Fruit fly (Drosophila melanogaster): ENCODE data around the gene hd.

The hd gene

dm6 chr3R:5367512-5368169, 7.1 kb downstream of the hd start (continued):
- no peak for TF ChIP-seq CG11762 (GFP tag; optimal IDR thresholded peaks at IDR 0.05; ENCODE audit: insufficient read depth)
- TF ChIP-seq CG15336 (GFP tag; IDR thresholded peaks at IDR 0.05) = no peak

dm6 chr3R:5364539-5365273, 10.1 kb downstream of the hd start:
- TF ChIP-seq CG6854 (GFP tag; optimal IDR thresholded peaks at IDR 0.05) = no peak
- TF ChIP-seq svp (GFP tag) = peak; percentile 58
- TF ChIP-seq esn (GFP tag; optimal IDR thresholded peaks at IDR 0.05) = peak; percentile 3
- TF ChIP-seq Eip93F (GFP tag; optimal IDR thresholded peaks at IDR 0.05) = peak; percentile 21
- TF ChIP-seq CG11902 (GFP tag; optimal IDR thresholded peaks at IDR 0.05) = no peak
- TF ChIP-seq fkh (GFP tag; optimal IDR thresholded peaks at IDR 0.05) = peak; percentile 33
- TF ChIP-seq Sox15 (GFP tag; optimal IDR thresholded peaks at IDR 0.05) = no peak
- TF ChIP-seq Eip78C (GFP tag) = peak; percentile 55
- TF ChIP-seq vri (GFP tag; optimal IDR thresholded peaks at IDR 0.05) = peak; percentile 55

dm6 chr3R:5363412-5363811, 11.3 kb downstream of the hd start:
- TF ChIP-seq vri (GFP tag; optimal IDR thresholded peaks at IDR 0.05) (no peak), topi (GFP tag; optimal IDR thresholded peaks at IDR 0.05) (no peak), Eip78C (GFP tag) (peak; percentile 25), Hr39 (GFP tag; optimal IDR thresholded peaks at IDR 0.05) (peak; percentile 35), Eip75B (GFP tag; optimal IDR thresholded peaks at IDR 0.05) (peak; percentile 68), CG9139 (GFP tag; optimal IDR thresholded peaks at IDR 0.05) (peak; percentile 34), CG6808 (GFP tag; optimal IDR thresholded peaks at IDR 0.05) (peak; percentile 32), CG8632 (GFP tag; optimal IDR thresholded peaks at IDR 0.05) (no peak), CG6163 (GFP tag; IDR thresholded peaks at IDR 0.05) (0 out of 3 replicates have a peak, but pooled peaks have one; percentile 17), CG6854 (GFP tag; optimal IDR thresholded peaks at IDR 0.05) (peak; percentile 90), CG1621 (tag; optimal IDR thresholded peaks at IDR 0.05) (peak; percentile 74), Lpt (GFP tag; optimal IDR thresholded peaks at IDR 0.05) (peak; percentile 47), Sox102F (GFP tag; optimal IDR thresholded peaks at IDR 0.05) (no peak), svp (GFP tag) (peak; percentile 78), CG11902 (GFP tag; optimal IDR thresholded peaks at IDR 0.05) (no peak), net (GFP tag; optimal IDR thresholded peaks at IDR 0.05) (peak; percentile 18), ss (GFP tag; optimal IDR thresholded peaks at IDR 0.05) (peak; percentile 56 to 99), Blimp-1 (GFP tag; optimal IDR thresholded peaks at IDR 0.05) (peak; percentile 43), lz (GFP tag; optimal IDR thresholded peaks at IDR 0.05) (no peak), Sox14 (GFP tag; optimal IDR thresholded peaks at IDR 0.05) (no peak), OdsH (GFP tag; optimal IDR thresholded peaks at IDR 0.05) (no peak)

dm6 chr3R:5361681-5362319, 13.0 kb downstream of the hd start:
- TF ChIP-seq CG31627 (GFP tag; optimal IDR thresholded peaks at IDR 0.05) (peak; percentile 90), CG6792 (GFP tag; optimal IDR thresholded peaks at IDR 0.05) (peak; percentile 90), dac (GFP tag; optimal IDR thresholded peaks at IDR 0.05) (peak; percentile 81), Sox102F (GFP tag; optimal IDR thresholded peaks at IDR 0.05) (peak; percentile 91), lz (GFP tag; optimal IDR thresholded peaks at IDR 0.05) (peak; percentile 90), CG32006 (GFP tag; optimal IDR thresholded peaks at IDR 0.05) (peak; percentile 94), achi (GFP tag; optimal IDR thresholded peaks at IDR 0.05) (peak; percentile 92), Blimp-1 (GFP tag; optimal IDR thresholded peaks at IDR 0.05) (peak; percentile 42), CG6276 (GFP tag; optimal IDR thresholded peaks at IDR 0.05) (no peak), Ets96B (tag; optimal IDR thresholded peaks at IDR 0.05) (peak; percentile 93), net (GFP tag; optimal IDR thresholded peaks at IDR 0.05) (peak; percentile 92), CG8632 (GFP tag; optimal IDR thresholded peaks at IDR 0.05) (peak; percentile 79), fd85E (GFP tag; optimal IDR thresholded peaks at IDR 0.05) (peak; percentile 74), CG6854 (GFP tag; optimal IDR thresholded peaks at IDR 0.05) (peak; percentile 51), CG16779 (tag; optimal IDR thresholded peaks at IDR 0.05) (no peak), spab (GFP tag; optimal IDR thresholded peaks at IDR 0.05) (peak; percentile 85), vri (GFP tag; optimal IDR thresholded peaks at IDR 0.05) (peak; percentile 92), CG9139 (GFP tag; optimal IDR thresholded peaks at IDR 0.05) (peak; percentile 78), fd59A (GFP tag; optimal IDR thresholded peaks at IDR 0.05) (peak; percentile 85), Eip93F (GFP tag; optimal IDR thresholded peaks at IDR 0.05) (peak; percentile 57), Ets21C (GFP tag; optimal IDR thresholded peaks at IDR 0.05) (peak; percentile 85), Gug (GFP tag; IDR thresholded peaks at IDR 0.05) (peak; percentile 87), CG6808 (GFP tag; optimal IDR thresholded peaks at IDR 0.05) (no peak), Lpt (GFP tag; optimal IDR thresholded peaks at IDR 0.05) (peak; percentile 94), CG34406 (GFP tag; optimal IDR thresholded peaks at IDR 0.05) (peak; percentile 84)
